Fruit fly (Drosophila melanogaster): ENCODE measurements around the gene fu.
A peak's percentile ranks its signal among the peaks of the same experiment; 100 is the strongest.

fu gene

dm6 chrX:18657502-18657947 lies at the start of gene fu (continued):
- TF ChIP-seq MBD-R2 (GFP tag; IDR thresholded peaks at IDR 0.05) (peak; percentile 74), Camta (GFP tag; optimal IDR thresholded peaks at IDR 0.05) (no peak), croc (GFP tag; conservative IDR thresholded peaks at IDR 0.05) (no peak)

dm6 chrX:18613434-18613833 lies 44.1 kb upstream of the fu start:
- TF ChIP-seq CG7357 (GFP tag; IDR thresholded peaks at IDR 0.05): 0 out of 3 replicates have a peak, but pooled peaks have one; percentile 19
- TF ChIP-seq slbo (GFP tag; IDR thresholded peaks at IDR 0.05): peak; percentile 31; the same call in 1 of the 2 replicates
- TF ChIP-seq H2.0 (GFP tag; IDR thresholded peaks at IDR 0.05): no peak
- no peak for TF ChIP-seq dm (GFP tag; optimal IDR thresholded peaks at IDR 0.05)
- no peak for TF ChIP-seq D (optimal IDR thresholded peaks at IDR 0.05)
- no peak for TF ChIP-seq D (GFP tag; optimal IDR thresholded peaks at IDR 0.05)
- no peak for TF ChIP-seq CG7987 (GFP tag; optimal IDR thresholded peaks at IDR 0.05)
- no peak for TF ChIP-seq CG11723 (GFP tag; optimal IDR thresholded peaks at IDR 0.05)
- peak; percentile 34 for TF ChIP-seq CG2120 (GFP tag; optimal IDR thresholded peaks at IDR 0.05)
- TF ChIP-seq pnt (GFP tag; optimal IDR thresholded peaks at IDR 0.05): peak; percentile 6
- no peak for TF ChIP-seq CG5180 (GFP tag; optimal IDR thresholded peaks at IDR 0.05)
- no peak for TF ChIP-seq CG43689 (GFP tag; IDR thresholded peaks at IDR 0.05)
- no peak for TF ChIP-seq H15 (GFP tag; IDR thresholded peaks at IDR 0.05)
- TF ChIP-seq CG10274 (GFP tag; optimal IDR thresholded peaks at IDR 0.05): peak; percentile 81
- TF ChIP-seq CG9932 (GFP tag; IDR thresholded peaks at IDR 0.05): no peak
- peak; percentile 44 for TF ChIP-seq sens (GFP tag)
- no peak for TF ChIP-seq pan (optimal IDR thresholded peaks at IDR 0.05)
- TF ChIP-seq pan (GFP tag; optimal IDR thresholded peaks at IDR 0.05 in 1 of 2, IDR thresholded peaks at IDR 0.05 in 1 of 2): peak in 1 of 2 experiments; percentile 12
- TF ChIP-seq dmrt11E (tag; optimal IDR thresholded peaks at IDR 0.05): no peak
- TF ChIP-seq cwo (GFP tag; optimal IDR thresholded peaks at IDR 0.05): no peak
- TF ChIP-seq danr (GFP tag; IDR thresholded peaks at IDR 0.05): no peak
- no peak for TF ChIP-seq CG15696 (tag; optimal IDR thresholded peaks at IDR 0.05)
- TF ChIP-seq CG3065 (GFP tag; optimal IDR thresholded peaks at IDR 0.05): no peak
- TF ChIP-seq CG31388 (GFP tag; optimal IDR thresholded peaks at IDR 0.05): no peak
- no peak for TF ChIP-seq CG3163 (GFP tag; optimal IDR thresholded peaks at IDR 0.05)
- peak; percentile 18 for TF ChIP-seq Xbp1 (GFP tag; optimal IDR thresholded peaks at IDR 0.05)
- TF ChIP-seq CG17328 (GFP tag; IDR thresholded peaks at IDR 0.05): no peak
- TF ChIP-seq phol (tag; optimal IDR thresholded peaks at IDR 0.05): peak; percentile 38
- TF ChIP-seq Oli (tag; optimal IDR thresholded peaks at IDR 0.05): peak; percentile 25
- peak; percentile 29 for TF ChIP-seq lab (GFP tag; optimal IDR thresholded peaks at IDR 0.05)
- TF ChIP-seq CG8924 (tag; optimal IDR thresholded peaks at IDR 0.05): peak; percentile 18
- TF ChIP-seq Xrp1 (GFP tag; IDR thresholded peaks at IDR 0.05): peak; percentile 41
- TF ChIP-seq Hr51 (GFP tag; optimal IDR thresholded peaks at IDR 0.05): peak in 1 of 2 experiments; percentile 11
- no peak for TF ChIP-seq Hey (tag; optimal IDR thresholded peaks at IDR 0.05)
- TF ChIP-seq dmrt99B (tag; optimal IDR thresholded peaks at IDR 0.05): peak; percentile 43
- no peak for TF ChIP-seq grau (tag; optimal IDR thresholded peaks at IDR 0.05)
- peak; percentile 13 for TF ChIP-seq CG7556 (GFP tag; optimal IDR thresholded peaks at IDR 0.05)
- TF ChIP-seq bowl (GFP tag; IDR thresholded peaks at IDR 0.05): no peak
- TF ChIP-seq Sox102F (GFP tag; optimal IDR thresholded peaks at IDR 0.05): peak; percentile 10
- TF ChIP-seq nmo (GFP tag; optimal IDR thresholded peaks at IDR 0.05): peak; percentile 13
- no peak for TF ChIP-seq twi (tag; optimal IDR thresholded peaks at IDR 0.05)
- TF ChIP-seq CG11504 (tag; optimal IDR thresholded peaks at IDR 0.05): peak; percentile 49
- TF ChIP-seq vvl (GFP tag; IDR thresholded peaks at IDR 0.05): 0 out of 2 replicates have a peak, but pooled peaks have one; percentile 23
- peak; percentile 16 for TF ChIP-seq fd96Cb (tag; optimal IDR thresholded peaks at IDR 0.05)
- no peak for TF ChIP-seq Dip2 (GFP tag; IDR thresholded peaks at IDR 0.05)
- TF ChIP-seq Meics (GFP tag; optimal IDR thresholded peaks at IDR 0.05): peak; percentile 15
- peak; percentile 1 for TF ChIP-seq CG12391 (tag; optimal IDR thresholded peaks at IDR 0.05)
